Fruit fly (Drosophila melanogaster) whole organism, embryonic: ENCODE data around the gene Gem2.

Experiments
- BEAF-32 ChIP-seq: fragments of 200-800 bp; sonication (Bioruptor generic); optimal IDR thresholded peaks from 3 replicates; lab custom pipeline; 2017; ENCODE audit warnings: missing biosample characterization, missing genetic modification characterization, mild to moderate bottlenecking, moderate library complexity, missing genetic modification reagents
- Bgb ChIP-seq: fragments of 200-800 bp; sonication (Bioruptor generic); IDR thresholded peaks from 2 replicates; pipeline ENCODE4 v1.3.6; 2022; ENCODE audit warnings: missing biosample characterization, missing genetic modification characterization; ENCODE audit not compliant: partially characterized antibody
- CG10267 ChIP-seq: fragments of 200-800 bp; sonication (Bioruptor generic); optimal IDR thresholded peaks from 2 replicates; lab custom pipeline; 2018; ENCODE audit warnings: missing biosample characterization, mild to moderate bottlenecking, missing genetic modification characterization, moderate library complexity
- CG12391 ChIP-seq: fragments of 200-800 bp; sonication (Bioruptor generic); optimal IDR thresholded peaks from 3 replicates; lab custom pipeline; 2018; ENCODE audit warnings: missing biosample characterization, mild to moderate bottlenecking, missing genetic modification characterization, moderate library complexity
- CG13624 ChIP-seq: fragments of 200-800 bp; sonication (Bioruptor generic); optimal IDR thresholded peaks from 2 replicates; lab custom pipeline; 2016; ENCODE audit warnings: missing biosample characterization, missing genetic modification characterization
- CG13894 ChIP-seq: fragments of 200-800 bp; sonication (Bioruptor generic); optimal IDR thresholded peaks from 3 replicates; lab custom pipeline; 2018; ENCODE audit warnings: missing biosample characterization, mild to moderate bottlenecking, missing genetic modification characterization, moderate library complexity
- CG17829 ChIP-seq: fragments of 200-800 bp; optimal IDR thresholded peaks from 2 replicates; lab custom pipeline; 2019; ENCODE audit warnings: missing biosample characterization, mild to moderate bottlenecking, missing genetic modification characterization, moderate library complexity
- CG1792 ChIP-seq: fragments of 200-800 bp; sonication (Bioruptor generic); optimal IDR thresholded peaks from 2 replicates; lab custom pipeline; 2016; ENCODE audit warnings: missing biosample characterization, missing genetic modification characterization
- CG2199 ChIP-seq: fragments of 200-800 bp; sonication (Bioruptor generic); IDR thresholded peaks from 3 replicates; pipeline ENCODE4 v1.3.6; 2022; ENCODE audit warnings: missing biosample characterization, missing genetic modification characterization
- CG3065 ChIP-seq: fragments of 200-800 bp; sonication (Bioruptor generic); optimal IDR thresholded peaks from 2 replicates; lab custom pipeline; 2016; ENCODE audit warnings: missing biosample characterization, missing genetic modification characterization
- CG4424 ChIP-seq: fragments of 200-800 bp; sonication (Bioruptor generic); optimal IDR thresholded peaks from 3 replicates; lab custom pipeline; 2016; ENCODE audit warnings: missing biosample characterization, missing genetic modification characterization
- CG6791 ChIP-seq: fragments of 200-800 bp; sonication (Bioruptor generic); IDR thresholded peaks from 3 replicates; pipeline ENCODE4 v1.3.6; 2022; ENCODE audit warnings: missing biosample characterization, missing genetic modification characterization; ENCODE audit not compliant: partially characterized antibody
- CG8290 ChIP-seq, 3 experiments: fragments of 200-800 bp; sonication (Bioruptor generic); optimal IDR thresholded peaks; 2 replicates each; lab custom pipeline; 2016 to 2019; ENCODE audit warnings: missing biosample characterization in 3 of 3, missing genetic modification characterization in 3 of 3, mild to moderate bottlenecking in 2 of 3, moderate library complexity in 1 of 3
- Camta ChIP-seq: fragments of 200-800 bp; sonication (Bioruptor generic); optimal IDR thresholded peaks from 2 replicates; lab custom pipeline; 2016; ENCODE audit warnings: missing biosample characterization, missing genetic modification characterization
- Eip74EF ChIP-seq, 2 experiments: fragments of 200-800 bp in 1 of 2; fragments of >200 bp in 1 of 2; sonication (Bioruptor generic) in 1 of 2; optimal IDR thresholded peaks; 2 replicates each; lab custom pipeline; 2017 to 2019; ENCODE audit warnings: missing biosample characterization in 2 of 2, missing genetic modification characterization in 2 of 2, mild to moderate bottlenecking in 1 of 2, moderate library complexity in 1 of 2
- Ets65A ChIP-seq: fragments of 200-800 bp; sonication (Bioruptor generic); peaks from one replicate; lab custom pipeline; 2016; ENCODE audit warnings: missing biosample characterization, missing genetic modification characterization
- Fer1 ChIP-seq: fragments of 200-800 bp; sonication (Bioruptor generic); optimal IDR thresholded peaks from 2 replicates; lab custom pipeline; 2017; ENCODE audit warnings: missing biosample characterization, mild to moderate bottlenecking, missing genetic modification characterization
- Fer3 ChIP-seq: fragments of 200-800 bp; sonication (Bioruptor generic); optimal IDR thresholded peaks from 2 replicates; lab custom pipeline; 2018; ENCODE audit warnings: missing biosample characterization, mild to moderate bottlenecking, missing genetic modification characterization, moderate library complexity
- Gug ChIP-seq: fragments of 200-800 bp; sonication (Bioruptor generic); IDR thresholded peaks from 4 replicates; pipeline ENCODE4 v1.3.6; 2022; ENCODE audit warnings: missing biosample characterization, missing genetic modification characterization
- HLH4C ChIP-seq: fragments of 200-800 bp; sonication (Bioruptor generic); IDR thresholded peaks from 3 replicates; pipeline ENCODE4 v1.3.6; 2022; ENCODE audit warnings: missing biosample characterization, missing genetic modification characterization; ENCODE audit not compliant: partially characterized antibody
- HmgZ ChIP-seq: fragments of 200-800 bp; sonication (Bioruptor generic); optimal IDR thresholded peaks from 2 replicates; lab custom pipeline; 2018; ENCODE audit warnings: missing biosample characterization, mild to moderate bottlenecking, missing genetic modification characterization
- Hr39 ChIP-seq: fragments of >200 bp; optimal IDR thresholded peaks from 2 replicates; lab custom pipeline; 2017
- Jarid2 ChIP-seq: fragments of 200-800 bp; sonication (Bioruptor generic); optimal IDR thresholded peaks from 3 replicates; lab custom pipeline; 2017; ENCODE audit warnings: mild to moderate bottlenecking, missing biosample characterization, missing genetic modification reagents, missing genetic modification characterization
- Lhr ChIP-seq: fragments of 200-800 bp; sonication (Bioruptor generic); optimal IDR thresholded peaks from 3 replicates; lab custom pipeline; 2017; ENCODE audit warnings: mild to moderate bottlenecking, missing biosample characterization, missing genetic modification reagents, missing genetic modification characterization
- Med ChIP-seq: fragments of 200-800 bp; sonication (Bioruptor generic); peaks from one replicate; lab custom pipeline; 2016; ENCODE audit warnings: missing biosample characterization, missing genetic modification characterization, mild to moderate bottlenecking, inconsistent platforms, moderate library complexity
- Myb ChIP-seq: fragments of 200-800 bp; sonication (Bioruptor generic); optimal IDR thresholded peaks from 2 replicates; lab custom pipeline; 2016; ENCODE audit warnings: missing biosample characterization, missing genetic modification characterization
- Pdp1 ChIP-seq, 2 experiments: fragments of 200-800 bp; sonication (Bioruptor generic); optimal IDR thresholded peaks; 3 replicates each; lab custom pipeline; 2016; ENCODE audit warnings: missing biosample characterization in 2 of 2, missing genetic modification characterization in 2 of 2, mild to moderate bottlenecking in 1 of 2, moderate library complexity in 1 of 2
- Ptx1 ChIP-seq: fragments of 200-800 bp; sonication (Bioruptor generic); IDR thresholded peaks from 2 replicates; pipeline ENCODE4 v1.3.6; 2022; ENCODE audit warnings: missing biosample characterization, missing genetic modification characterization
- Rfx ChIP-seq: fragments of 200-800 bp; sonication (Bioruptor generic); IDR thresholded peaks from 2 replicates; pipeline ENCODE4 v1.3.6; 2022; ENCODE audit warnings: missing biosample characterization, missing genetic modification characterization
- Sry-δ ChIP-seq: fragments of 200-800 bp; sonication (Bioruptor generic); optimal IDR thresholded peaks from 2 replicates; lab custom pipeline; 2016; ENCODE audit warnings: missing biosample characterization, missing genetic modification characterization
- Vsx1 ChIP-seq: fragments of 200-800 bp; sonication (Bioruptor generic); optimal IDR thresholded peaks from 2 replicates; lab custom pipeline; 2017; ENCODE audit warnings: missing biosample characterization, mild to moderate bottlenecking, missing genetic modification characterization, missing genetic modification reagents
- ab ChIP-seq: fragments of 200-800 bp; sonication (Bioruptor generic); optimal IDR thresholded peaks from 2 replicates; lab custom pipeline; 2016; ENCODE audit warnings: missing biosample characterization, missing genetic modification characterization
- amos ChIP-seq: fragments of 200-800 bp; sonication (Bioruptor generic); IDR thresholded peaks from 2 replicates; pipeline ENCODE4 v1.3.6; 2022; ENCODE audit warnings: missing biosample characterization, missing genetic modification characterization; ENCODE audit not compliant: partially characterized antibody
- ci ChIP-seq: fragments of 200-800 bp; sonication (Bioruptor generic); IDR thresholded peaks from 3 replicates; pipeline ENCODE4 v1.3.6; 2022; ENCODE audit warnings: missing biosample characterization, missing genetic modification characterization
- crol ChIP-seq: fragments of 200-800 bp; sonication (Bioruptor generic); IDR thresholded peaks from 2 replicates; pipeline ENCODE4 v1.3.6; 2022; ENCODE audit warnings: missing biosample characterization, missing genetic modification characterization
- da ChIP-seq: fragments of 200-800 bp; sonication (Bioruptor generic); optimal IDR thresholded peaks from 2 replicates; lab custom pipeline; 2016; ENCODE audit warnings: missing biosample characterization, missing genetic modification characterization
- fd3F ChIP-seq: fragments of 200-800 bp; sonication (Bioruptor generic); optimal IDR thresholded peaks from 2 replicates; lab custom pipeline; 2018; ENCODE audit warnings: missing biosample characterization, mild to moderate bottlenecking, missing genetic modification characterization, moderate library complexity
- grau ChIP-seq: fragments of 200-800 bp; optimal IDR thresholded peaks from 3 replicates; lab custom pipeline; 2019; ENCODE audit warnings: missing biosample characterization, mild to moderate bottlenecking, missing genetic modification characterization, moderate library complexity
- her ChIP-seq: fragments of 200-800 bp; sonication (Bioruptor generic); optimal IDR thresholded peaks from 2 replicates; lab custom pipeline; 2016; ENCODE audit warnings: missing biosample characterization, missing genetic modification characterization
- hkb ChIP-seq, 2 experiments: fragments of 200-800 bp in 1 of 2; fragments of >200 bp in 1 of 2; sonication (Bioruptor generic) in 1 of 2; IDR thresholded peaks in 1 of 2; optimal IDR thresholded peaks in 1 of 2; 2 replicates each; pipeline versions ENCODE4 v1.3.6 to Lab custom; 2017 to 2022; ENCODE audit warnings: missing biosample characterization in 1 of 2, missing genetic modification characterization in 1 of 2
- lilli ChIP-seq: fragments of 200-800 bp; sonication (Bioruptor generic); optimal IDR thresholded peaks from 3 replicates; lab custom pipeline; 2016; ENCODE audit warnings: missing biosample characterization, missing genetic modification characterization
- p53 ChIP-seq: fragments of 200-800 bp; sonication (Bioruptor generic); optimal IDR thresholded peaks from 2 replicates; lab custom pipeline; 2016; ENCODE audit warnings: missing biosample characterization, missing genetic modification characterization
- pho ChIP-seq: fragments of 200-800 bp; sonication (Bioruptor generic); optimal IDR thresholded peaks from 2 replicates; lab custom pipeline; 2016; ENCODE audit warnings: missing biosample characterization, missing genetic modification characterization
- pnt ChIP-seq: fragments of 200-800 bp; sonication (Bioruptor generic); optimal IDR thresholded peaks from 3 replicates; lab custom pipeline; 2016; ENCODE audit warnings: missing biosample characterization, missing genetic modification characterization
- sens ChIP-seq: fragments of 200-800 bp; sonication (Bioruptor generic); peaks from one replicate; lab custom pipeline; 2016; ENCODE audit warnings: missing biosample characterization, missing genetic modification characterization
- sqz ChIP-seq: fragments of 200-800 bp; sonication (Bioruptor generic); optimal IDR thresholded peaks from 3 replicates; lab custom pipeline; 2018; ENCODE audit warnings: missing biosample characterization, mild to moderate bottlenecking, missing genetic modification characterization
- zen2 ChIP-seq: fragments of 200-800 bp; sonication (Bioruptor generic); IDR thresholded peaks from 3 replicates; pipeline ENCODE4 v1.3.6; 2022; ENCODE audit warnings: missing biosample characterization, missing genetic modification characterization; ENCODE audit not compliant: partially characterized antibody

Gem2 gene

dm6 chr3L:19140084-19141011, 40.2 kb upstream of the Gem2 start (continued):
- TF ChIP-seq Vsx1 (GFP tag; lab: Kevin White, UChicago) (peak; percentile 96), CG4424 (GFP tag; lab: Kevin White, UChicago) (no peak), HLH4C (GFP tag; lab: Robert Waterston, UW) (no peak), Fer1 (GFP tag; lab: Kevin White, UChicago) (no peak), Ets65A (peak; percentile 84), pnt (GFP tag; lab: Kevin White, UChicago) (no peak), crol (GFP tag; lab: Robert Waterston, UW) (no peak), amos (GFP tag; lab: Robert Waterston, UW) (peak; percentile 53), CG13894 (tag; lab: Kevin White, UChicago) (peak; percentile 62), sqz (GFP tag; lab: Kevin White, UChicago) (no peak), Hr39 (lab: Kevin White, UChicago) (no peak), Myb (peak; percentile 80), her (peak; percentile 29), ci (no peak; the same call in 1 of the 3 replicates), CG6791 (GFP tag; lab: Robert Waterston, UW) (peak; percentile 58; the same call in 1 of the 3 replicates), Lhr (GFP tag; lab: Kevin White, UChicago) (peak; percentile 95), Sry-δ (peak; percentile 38), zen2 (GFP tag; lab: Robert Waterston, UW) (no peak), CG10267 (tag; lab: Kevin White, UChicago) (peak; percentile 29), CG13624 (GFP tag; lab: Kevin White, UChicago) (peak; percentile 22), CG3065 (GFP tag; lab: Kevin White, UChicago) (no peak), Fer3 (tag; lab: Kevin White, UChicago) (no peak), Ptx1 (GFP tag; lab: Robert Waterston, UW) (peak; percentile 46; the same call in 1 of the 2 replicates), CG8290 (GFP tag; optimal IDR thresholded peaks at IDR 0.05; lab: Kevin White, UChicago) (peak; percentile 85), CG8290 (tag; optimal IDR thresholded peaks at IDR 0.05; lab: Kevin White, UChicago) (peak; percentile 9 to 89), CG2199 (GFP tag; lab: Robert Waterston, UW) (peak; percentile 96), CG1792 (GFP tag; lab: Kevin White, UChicago) (no peak), ab (GFP tag; lab: Kevin White, UChicago) (no peak), Rfx (peak; percentile 22; the same call in 1 of the 2 replicates), Camta (GFP tag; lab: Kevin White, UChicago) (no peak), Gug (no peak), pho (GFP tag; lab: Kevin White, UChicago) (peak; percentile 20), sens (GFP tag; lab: Kevin White, UChicago) (peak; percentile 66), BEAF-32 (GFP tag; lab: Kevin White, UChicago) (peak; percentile 46), Eip74EF (GFP tag; optimal IDR thresholded peaks at IDR 0.05; lab: Kevin White, UChicago) (peak in 1 of 2 experiments; percentile 75), Bgb (GFP tag; lab: Robert Waterston, UW) (peak; percentile 37; the same call in 1 of the 2 replicates), hkb (optimal IDR thresholded peaks at IDR 0.05; lab: Kevin White, UChicago) (peak; percentile 87), hkb (GFP tag; IDR thresholded peaks at IDR 0.05; lab: Robert Waterston, UW) (no peak), Med (GFP tag; lab: Kevin White, UChicago) (peak; percentile 74), CG12391 (tag; lab: Kevin White, UChicago) (peak; percentile 22), p53 (GFP tag; lab: Kevin White, UChicago) (peak; percentile 45), HmgZ (peak; percentile 69), Jarid2 (GFP tag; lab: Kevin White, UChicago) (peak; percentile 34), da (GFP tag; lab: Kevin White, UChicago) (no peak), lilli (GFP tag; lab: Kevin White, UChicago) (no peak), CG17829 (tag; lab: Kevin White, UChicago) (peak; percentile 39), grau (tag; lab: Kevin White, UChicago) (peak; percentile 24), fd3F (GFP tag; lab: Kevin White, UChicago) (no peak), Pdp1 (GFP tag; optimal IDR thresholded peaks at IDR 0.05; lab: Kevin White, UChicago) (peak in 1 of 2 experiments; percentile 9)
